Fruit fly (Drosophila melanogaster) whole organism, adult: ENCODE data around the gene Cpr5C.
A peak's percentile ranks its signal among the peaks of the same experiment; 100 is the strongest.

ENCODE experiments used
- CG11617 ChIP-seq: fragments of 200-800 bp; sonication (Bioruptor generic); optimal IDR thresholded peaks from 2 replicates; lab custom pipeline; 2017; ENCODE audit warnings: mild to moderate bottlenecking, missing biosample characterization, missing genetic modification reagents, missing genetic modification characterization
- CG12768 ChIP-seq: fragments of 200-800 bp; sonication (Bioruptor generic); optimal IDR thresholded peaks from 2 replicates; lab custom pipeline; 2017; ENCODE audit warnings: missing biosample characterization, missing genetic modification characterization, mild to moderate bottlenecking, moderate library complexity, missing genetic modification reagents
- CG14711 ChIP-seq: fragments of 200-800 bp; sonication (Bioruptor generic); optimal IDR thresholded peaks from 2 replicates; lab custom pipeline; 2018; ENCODE audit warnings: missing biosample characterization, mild to moderate bottlenecking, missing genetic modification characterization, moderate library complexity
- CG1620 ChIP-seq: fragments of 200-800 bp; sonication (Bioruptor generic); optimal IDR thresholded peaks from 2 replicates; lab custom pipeline; 2016; ENCODE audit warnings: missing biosample characterization, missing genetic modification characterization
- CG33017 ChIP-seq: fragments of 200-800 bp; sonication (Bioruptor generic); optimal IDR thresholded peaks from 2 replicates; lab custom pipeline; 2018; ENCODE audit warnings: missing biosample characterization, mild to moderate bottlenecking, missing genetic modification characterization, moderate library complexity
- CG5204 ChIP-seq: fragments of 200-800 bp; sonication (Bioruptor generic); optimal IDR thresholded peaks from 2 replicates; lab custom pipeline; 2016; ENCODE audit warnings: missing biosample characterization, missing genetic modification characterization
- CG7045 ChIP-seq: fragments of 200-800 bp; sonication (Bioruptor generic); optimal IDR thresholded peaks from 2 replicates; lab custom pipeline; 2017; ENCODE audit warnings: missing biosample characterization, mild to moderate bottlenecking, missing genetic modification characterization
- CG7101 ChIP-seq: fragments of 200-800 bp; sonication (Bioruptor generic); optimal IDR thresholded peaks from 2 replicates; lab custom pipeline; 2018; ENCODE audit warnings: missing biosample characterization, mild to moderate bottlenecking, missing genetic modification characterization, moderate library complexity
- Clk ChIP-seq: fragments of 200-800 bp; sonication (Bioruptor generic); optimal IDR thresholded peaks from 2 replicates; lab custom pipeline; 2017; ENCODE audit warnings: missing biosample characterization, missing genetic modification characterization
- Crg-1 ChIP-seq: fragments of 200-800 bp; sonication (Bioruptor generic); optimal IDR thresholded peaks from 2 replicates; lab custom pipeline; 2016; ENCODE audit warnings: missing biosample characterization, missing genetic modification characterization
- Hr96 ChIP-seq: fragments of 200-800 bp; sonication (Bioruptor generic); optimal IDR thresholded peaks from 2 replicates; lab custom pipeline; 2016; ENCODE audit warnings: missing biosample characterization, missing genetic modification characterization
- Mnt ChIP-seq: fragments of 200-800 bp; sonication (Bioruptor generic); optimal IDR thresholded peaks from 2 replicates; lab custom pipeline; 2016; ENCODE audit warnings: missing biosample characterization, mild to moderate bottlenecking, missing genetic modification characterization
- bab1 ChIP-seq: fragments of 200-800 bp; sonication (Bioruptor generic); optimal IDR thresholded peaks from 3 replicates; lab custom pipeline; 2019; ENCODE audit warnings: missing biosample characterization, mild to moderate bottlenecking, missing genetic modification characterization, moderate library complexity
- cic ChIP-seq: fragments of 200-800 bp; sonication (Bioruptor generic); optimal IDR thresholded peaks from 2 replicates; lab custom pipeline; 2017; ENCODE audit warnings: missing biosample characterization, mild to moderate bottlenecking, missing genetic modification characterization, moderate library complexity
- cnc ChIP-seq, 2 experiments: fragments of >200 bp; optimal IDR thresholded peaks; 2 replicates each; lab custom pipeline; 2017
- kay ChIP-seq: fragments of 200-800 bp; sonication (Bioruptor generic); peaks from one replicate; lab custom pipeline; 2016; ENCODE audit warnings: missing biosample characterization, missing genetic modification characterization, borderline replicate concordance
- ovo ChIP-seq: fragments of 200-800 bp; sonication (Bioruptor generic); optimal IDR thresholded peaks from 2 replicates; lab custom pipeline; 2016; ENCODE audit warnings: missing biosample characterization, missing genetic modification characterization
- pad ChIP-seq: fragments of 200-800 bp; sonication (Bioruptor generic); optimal IDR thresholded peaks from 3 replicates; lab custom pipeline; 2017; ENCODE audit warnings: missing biosample characterization, missing genetic modification characterization, mild to moderate bottlenecking, moderate library complexity, missing genetic modification reagents
- tj ChIP-seq: fragments of 200-800 bp; sonication (Bioruptor generic); optimal IDR thresholded peaks from 3 replicates; lab custom pipeline; 2017; ENCODE audit warnings: missing biosample characterization, mild to moderate bottlenecking, missing genetic modification characterization, moderate library complexity
- toe ChIP-seq: fragments of 200-800 bp; sonication (Bioruptor generic); optimal IDR thresholded peaks from 2 replicates; lab custom pipeline; 2016; ENCODE audit warnings: missing biosample characterization, missing genetic modification characterization

Gene Cpr5C

dm6 chrX:5766732-5767131 lies 37.7 kb upstream of the Cpr5C start:
- TF ChIP-seq CG12768 (GFP tag; lab: Kevin White, UChicago), result no peak
- TF ChIP-seq Crg-1 (GFP tag; lab: Kevin White, UChicago), result no peak
- no peak for TF ChIP-seq pad
- no peak for TF ChIP-seq bab1 (GFP tag; lab: Kevin White, UChicago)
- no peak for TF ChIP-seq cnc (optimal IDR thresholded peaks at IDR 0.05; lab: Kevin White, UChicago)
- no peak for TF ChIP-seq Hr96 (GFP tag; lab: Kevin White, UChicago)
- no peak for TF ChIP-seq toe (GFP tag; lab: Kevin White, UChicago)
- TF ChIP-seq Mnt, result no peak

- TF ChIP-seq Mnt, result no peak
- TF ChIP-seq toe (GFP tag; lab: Kevin White, UChicago), result no peak
- no peak for TF ChIP-seq Hr96 (GFP tag; lab: Kevin White, UChicago)
- no peak for TF ChIP-seq bab1 (GFP tag; lab: Kevin White, UChicago)
- no peak for TF ChIP-seq CG5204 (GFP tag; lab: Kevin White, UChicago)
- no peak for TF ChIP-seq Clk
- no peak for TF ChIP-seq CG7101 (tag; lab: Kevin White, UChicago)
- no peak for TF ChIP-seq CG1620 (GFP tag; lab: Kevin White, UChicago)
- no peak for TF ChIP-seq CG33017 (tag; lab: Kevin White, UChicago)
- TF ChIP-seq CG7045 (GFP tag; lab: Kevin White, UChicago), result no peak
- TF ChIP-seq ovo (GFP tag; lab: Kevin White, UChicago), result no peak
Observed at dm6 chrX:5768602-5769251, 35.8 kb upstream of the Cpr5C start.

dm6 chrX:5770730-5771181 lies 33.7 kb upstream of the Cpr5C start, which contains the start of gene CG3097:
Gene CG3097, minus strand, starts transcription at chrX:5770780.
- no peak for TF ChIP-seq cnc (optimal IDR thresholded peaks at IDR 0.05; lab: Kevin White, UChicago)
- peak; percentile 81 for TF ChIP-seq pad

dm6 chrX:5772409-5772808 lies 32.1 kb upstream of the Cpr5C start:
- no peak for TF ChIP-seq Mnt
- TF ChIP-seq pad, result no peak
- no peak for TF ChIP-seq CG11617 (GFP tag; lab: Kevin White, UChicago)
- TF ChIP-seq CG1620 (GFP tag; lab: Kevin White, UChicago), result no peak
- no peak for TF ChIP-seq Clk
- no peak for TF ChIP-seq Hr96 (GFP tag; lab: Kevin White, UChicago)
- no peak for TF ChIP-seq ovo (GFP tag; lab: Kevin White, UChicago)
- no peak for TF ChIP-seq cic
- no peak for TF ChIP-seq CG7045 (GFP tag; lab: Kevin White, UChicago)
- no peak for TF ChIP-seq CG33017 (tag; lab: Kevin White, UChicago)
- TF ChIP-seq cnc (optimal IDR thresholded peaks at IDR 0.05; lab: Kevin White, UChicago), result no peak
- TF ChIP-seq CG14711, result no peak
- no peak for TF ChIP-seq tj (GFP tag; lab: Kevin White, UChicago)
- TF ChIP-seq CG7101 (tag; lab: Kevin White, UChicago), result no peak
- no peak for TF ChIP-seq CG5204 (GFP tag; lab: Kevin White, UChicago)
- no peak for TF ChIP-seq toe (GFP tag; lab: Kevin White, UChicago)
- TF ChIP-seq bab1 (GFP tag; lab: Kevin White, UChicago), result no peak
- no peak for TF ChIP-seq Crg-1 (GFP tag; lab: Kevin White, UChicago)
- no peak for TF ChIP-seq CG12768 (GFP tag; lab: Kevin White, UChicago)

dm6 chrX:5776547-5776946 lies 27.9 kb upstream of the Cpr5C start, which contains the start of gene CG42264:
Gene CG42264, minus strand, starts transcription at chrX:5776647.
- TF ChIP-seq CG14711 (no peak), toe (GFP tag; lab: Kevin White, UChicago) (no peak), CG7101 (tag; lab: Kevin White, UChicago) (no peak), tj (GFP tag; lab: Kevin White, UChicago) (no peak)

- no peak for TF ChIP-seq cnc (optimal IDR thresholded peaks at IDR 0.05; lab: Kevin White, UChicago)
- no peak for TF ChIP-seq CG7101 (tag; lab: Kevin White, UChicago)
- no peak for TF ChIP-seq cic
- TF ChIP-seq CG7045 (GFP tag; lab: Kevin White, UChicago), result no peak
- TF ChIP-seq Crg-1 (GFP tag; lab: Kevin White, UChicago), result no peak
- TF ChIP-seq CG33017 (tag; lab: Kevin White, UChicago), result no peak
- TF ChIP-seq Mnt, result no peak
- no peak for TF ChIP-seq CG5204 (GFP tag; lab: Kevin White, UChicago)
- TF ChIP-seq Clk, result no peak
- no peak for TF ChIP-seq CG11617 (GFP tag; lab: Kevin White, UChicago)
- no peak for TF ChIP-seq CG1620 (GFP tag; lab: Kevin White, UChicago)
- TF ChIP-seq kay (GFP tag; lab: Kevin White, UChicago), result no peak
- TF ChIP-seq toe (GFP tag; lab: Kevin White, UChicago), result no peak
- TF ChIP-seq Hr96 (GFP tag; lab: Kevin White, UChicago), result no peak
- TF ChIP-seq ovo (GFP tag; lab: Kevin White, UChicago), result no peak
- TF ChIP-seq tj (GFP tag; lab: Kevin White, UChicago), result no peak
Observed at dm6 chrX:5781520-5781919, 23.0 kb upstream of the Cpr5C start, which contains the start of gene CG3108. Gene CG3108, minus strand, starts transcription at chrX:5781620.
